Worm (Caenorhabditis elegans) whole organism, midembryonic: ENCODE data around the gene mcm-3AP.

ENCODE experiments used
- cog-1 ChIP-seq: sonication (generic microtip); optimal IDR thresholded peaks from 2 replicates; lab custom pipeline; 2016; ENCODE audit warnings: missing genetic modification characterization, missing compliant biosample characterization
- flt-1 ChIP-seq: fragments of 200-800 bp; sonication (Bioruptor generic); IDR thresholded peaks from 2 replicates; pipeline ENCODE4 v1.3.6; 2022; ENCODE audit warnings: missing genetic modification characterization, missing compliant biosample characterization
- ref-1 ChIP-seq: fragments of 200-800 bp; sonication (Bioruptor generic); conservative IDR thresholded peaks from 2 replicates; pipeline ENCODE4 v1.3.6; 2022; ENCODE audit warnings: missing genetic modification reagents, missing genetic modification characterization, missing compliant biosample characterization
- tab-1 ChIP-seq: fragments of 200-800 bp; sonication (Bioruptor generic); IDR thresholded peaks from 2 replicates; pipeline ENCODE4 v1.3.6; 2022; ENCODE audit warnings: missing genetic modification characterization, missing compliant biosample characterization
- ztf-29 ChIP-seq: fragments of 200-800 bp; sonication (Bioruptor generic); IDR thresholded peaks from 2 replicates; pipeline ENCODE4 v1.3.6; 2022; ENCODE audit warnings: missing genetic modification reagents, missing genetic modification characterization, missing compliant biosample characterization

DNA sequence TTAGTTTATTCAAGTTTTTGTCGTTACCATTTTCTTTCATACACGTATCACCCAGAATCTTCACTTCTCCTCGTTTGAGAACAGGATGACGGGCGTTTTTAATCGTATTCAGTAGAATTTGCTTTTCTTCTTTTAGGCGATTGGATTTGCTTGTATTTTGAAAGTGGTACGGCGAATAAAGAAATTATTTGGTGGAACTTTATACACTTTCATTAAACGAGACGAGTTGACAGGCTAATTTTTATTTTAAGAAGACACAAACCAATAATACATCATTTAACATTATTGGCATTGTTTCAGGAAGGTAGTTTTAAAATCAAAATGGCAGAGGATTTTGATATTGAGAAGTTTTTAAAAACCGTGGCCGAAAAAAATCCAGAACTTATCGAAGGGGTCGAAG lies 33.5 kb upstream of the mcm-3AP start, which contains the start of gene C49H3.4:
- TF ChIP-seq tab-1: no peak
- no peak for TF ChIP-seq flt-1
- no peak for TF ChIP-seq ztf-29 (GFP tag; lab: Robert Waterston, UW)
- no peak for TF ChIP-seq ref-1 (GFP tag; lab: Robert Waterston, UW)
- no peak for TF ChIP-seq cog-1 (tag; lab: Kevin White, UChicago)
